Fruit fly (Drosophila melanogaster) whole organism, embryonic: ENCODE data around the gene Usp16-45.

ENCODE experiments used
- CG11093 ChIP-seq: fragments of 200-800 bp; sonication (Bioruptor generic); IDR thresholded peaks from 3 replicates; pipeline ENCODE4 v1.3.6; 2022; ENCODE audit warnings: missing biosample characterization, missing genetic modification characterization
- CG11504 ChIP-seq: fragments of 200-800 bp; sonication (Bioruptor generic); optimal IDR thresholded peaks from 3 replicates; lab custom pipeline; 2019; ENCODE audit warnings: missing biosample characterization, mild to moderate bottlenecking, missing genetic modification characterization, moderate library complexity
- CG12744 ChIP-seq: fragments of 200-800 bp; sonication (Bioruptor generic); optimal IDR thresholded peaks from 2 replicates; lab custom pipeline; 2016; ENCODE audit warnings: missing biosample characterization, missing genetic modification characterization
- CG12769 ChIP-seq: fragments of 200-800 bp; sonication (Bioruptor generic); optimal IDR thresholded peaks from 2 replicates; lab custom pipeline; 2019; ENCODE audit warnings: missing biosample characterization, mild to moderate bottlenecking, missing genetic modification characterization, moderate library complexity
- CG15479 ChIP-seq: fragments of 200-800 bp; sonication (Bioruptor generic); optimal IDR thresholded peaks from 3 replicates; lab custom pipeline; 2019; ENCODE audit warnings: missing biosample characterization, mild to moderate bottlenecking, missing genetic modification characterization, moderate library complexity
- CG16815 ChIP-seq: fragments of 200-800 bp; sonication (Bioruptor generic); optimal IDR thresholded peaks from 3 replicates; lab custom pipeline; 2017; ENCODE audit warnings: missing biosample characterization, mild to moderate bottlenecking, missing genetic modification characterization
- CG18764 ChIP-seq: fragments of 200-800 bp; sonication (Bioruptor generic); optimal IDR thresholded peaks from 3 replicates; lab custom pipeline; 2016; ENCODE audit warnings: missing biosample characterization, missing genetic modification characterization
- CG3065 ChIP-seq: fragments of 200-800 bp; sonication (Bioruptor generic); optimal IDR thresholded peaks from 2 replicates; lab custom pipeline; 2016; ENCODE audit warnings: missing biosample characterization, missing genetic modification characterization
- CG31365 ChIP-seq: fragments of 200-800 bp; sonication (Bioruptor generic); optimal IDR thresholded peaks from 2 replicates; lab custom pipeline; 2018; ENCODE audit warnings: missing biosample characterization, mild to moderate bottlenecking, missing genetic modification characterization
- CG3163 ChIP-seq: fragments of 200-800 bp; sonication (Bioruptor generic); optimal IDR thresholded peaks from 3 replicates; lab custom pipeline; 2016; ENCODE audit warnings: missing biosample characterization, missing genetic modification characterization
- CG34376 ChIP-seq: fragments of 200-800 bp; sonication (Bioruptor generic); optimal IDR thresholded peaks from 2 replicates; lab custom pipeline; 2018; ENCODE audit warnings: missing biosample characterization, mild to moderate bottlenecking, missing genetic modification characterization
- CG3726 ChIP-seq: fragments of 200-800 bp; sonication (Bioruptor generic); IDR thresholded peaks from 3 replicates; pipeline ENCODE4, ENCODE4 v1.3.6; 2022; ENCODE audit warnings: missing biosample characterization, missing genetic modification characterization
- CG4424 ChIP-seq: fragments of 200-800 bp; sonication (Bioruptor generic); optimal IDR thresholded peaks from 3 replicates; lab custom pipeline; 2016; ENCODE audit warnings: missing biosample characterization, missing genetic modification characterization
- CG5245 ChIP-seq: fragments of 200-800 bp; sonication (Bioruptor generic); optimal IDR thresholded peaks from 3 replicates; lab custom pipeline; 2016; ENCODE audit warnings: missing biosample characterization, missing genetic modification characterization
- CG6765 ChIP-seq: fragments of 200-800 bp; sonication (Bioruptor generic); optimal IDR thresholded peaks from 3 replicates; lab custom pipeline; 2017; ENCODE audit warnings: missing biosample characterization, mild to moderate bottlenecking, missing genetic modification characterization
- CG7928 ChIP-seq: fragments of 200-800 bp; sonication (Bioruptor generic); optimal IDR thresholded peaks from 2 replicates; lab custom pipeline; 2017; ENCODE audit warnings: missing biosample characterization, mild to moderate bottlenecking, missing genetic modification characterization
- CG8924 ChIP-seq: fragments of 200-800 bp; optimal IDR thresholded peaks from 3 replicates; lab custom pipeline; 2019; ENCODE audit warnings: missing biosample characterization, mild to moderate bottlenecking, missing genetic modification characterization, moderate library complexity
- CkIIα-i1 ChIP-seq: fragments of 200-800 bp; sonication (Bioruptor generic); IDR thresholded peaks from 2 replicates; pipeline ENCODE4 v1.3.6; 2022; ENCODE audit warnings: missing biosample characterization, missing genetic modification characterization
- D19A ChIP-seq: fragments of 200-800 bp; optimal IDR thresholded peaks from 3 replicates; lab custom pipeline; 2019; ENCODE audit warnings: missing biosample characterization, mild to moderate bottlenecking, missing genetic modification characterization, moderate library complexity
- Doc3 ChIP-seq: fragments of 200-800 bp; sonication (Bioruptor generic); IDR thresholded peaks from 3 replicates; pipeline ENCODE4 v1.3.6; 2022; ENCODE audit warnings: missing biosample characterization, missing genetic modification characterization; ENCODE audit not compliant: partially characterized antibody
- Gug ChIP-seq: fragments of 200-800 bp; sonication (Bioruptor generic); IDR thresholded peaks from 4 replicates; pipeline ENCODE4 v1.3.6; 2022; ENCODE audit warnings: missing biosample characterization, missing genetic modification characterization
- HHEX ChIP-seq: fragments of 200-800 bp; sonication (Bioruptor generic); optimal IDR thresholded peaks from 3 replicates; lab custom pipeline; 2017; ENCODE audit warnings: missing biosample characterization, mild to moderate bottlenecking, missing genetic modification characterization, missing genetic modification reagents
- HLH4C ChIP-seq: fragments of 200-800 bp; sonication (Bioruptor generic); IDR thresholded peaks from 3 replicates; pipeline ENCODE4 v1.3.6; 2022; ENCODE audit warnings: missing biosample characterization, missing genetic modification characterization; ENCODE audit not compliant: partially characterized antibody
- Hey ChIP-seq: fragments of 200-800 bp; sonication (Bioruptor generic); optimal IDR thresholded peaks from 3 replicates; lab custom pipeline; 2018; ENCODE audit warnings: missing biosample characterization, mild to moderate bottlenecking, missing genetic modification characterization
- Jarid2 ChIP-seq: fragments of 200-800 bp; sonication (Bioruptor generic); optimal IDR thresholded peaks from 3 replicates; lab custom pipeline; 2017; ENCODE audit warnings: mild to moderate bottlenecking, missing biosample characterization, missing genetic modification reagents, missing genetic modification characterization
- Oli ChIP-seq: fragments of 200-800 bp; sonication (Bioruptor generic); optimal IDR thresholded peaks from 2 replicates; lab custom pipeline; 2018; ENCODE audit warnings: missing biosample characterization, mild to moderate bottlenecking, missing genetic modification characterization, moderate library complexity
- Opbp ChIP-seq: fragments of 200-800 bp; sonication (Bioruptor generic); IDR thresholded peaks from 3 replicates; pipeline ENCODE4 v1.3.6; 2022; ENCODE audit warnings: missing biosample characterization, missing genetic modification characterization; ENCODE audit not compliant: partially characterized antibody
- Side ChIP-seq: fragments of 200-800 bp; sonication (Bioruptor generic); optimal IDR thresholded peaks from 2 replicates; lab custom pipeline; 2016; ENCODE audit warnings: missing biosample characterization, missing genetic modification characterization
- ap ChIP-seq: fragments of 200-800 bp; sonication (Bioruptor generic); IDR thresholded peaks from 2 replicates; pipeline ENCODE4 v1.3.6; 2022; ENCODE audit warnings: missing biosample characterization, missing genetic modification characterization
- ato ChIP-seq: fragments of 200-800 bp; sonication (Bioruptor generic); IDR thresholded peaks from 2 replicates; pipeline ENCODE4 v1.3.6; 2022; ENCODE audit warnings: missing biosample characterization, missing genetic modification characterization; ENCODE audit not compliant: partially characterized antibody
- cg ChIP-seq: fragments of 200-800 bp; sonication (Bioruptor generic); optimal IDR thresholded peaks from 3 replicates; lab custom pipeline; 2019; ENCODE audit warnings: missing biosample characterization, mild to moderate bottlenecking, missing genetic modification characterization, moderate library complexity
- chn ChIP-seq: fragments of 200-800 bp; sonication (Bioruptor generic); optimal IDR thresholded peaks from 2 replicates; lab custom pipeline; 2016; ENCODE audit warnings: missing biosample characterization, missing genetic modification characterization
- ci ChIP-seq: fragments of 200-800 bp; sonication (Bioruptor generic); IDR thresholded peaks from 3 replicates; pipeline ENCODE4 v1.3.6; 2022; ENCODE audit warnings: missing biosample characterization, missing genetic modification characterization
- crc ChIP-seq: fragments of 200-800 bp; sonication (Bioruptor generic); optimal IDR thresholded peaks from 2 replicates; lab custom pipeline; 2016; ENCODE audit warnings: missing biosample characterization, missing genetic modification characterization
- dmrt99B ChIP-seq: fragments of 200-800 bp; sonication (Bioruptor generic); optimal IDR thresholded peaks from 2 replicates; lab custom pipeline; 2018; ENCODE audit warnings: missing biosample characterization, mild to moderate bottlenecking, missing genetic modification characterization, moderate library complexity
- exex ChIP-seq: fragments of 200-800 bp; sonication (Bioruptor generic); optimal IDR thresholded peaks from 4 replicates; lab custom pipeline; 2018; ENCODE audit warnings: missing biosample characterization, mild to moderate bottlenecking, missing genetic modification characterization, moderate library complexity
- gce ChIP-seq: fragments of 200-800 bp; sonication (Bioruptor generic); IDR thresholded peaks from 3 replicates; pipeline ENCODE4 v1.3.6; 2022; ENCODE audit warnings: missing biosample characterization, missing genetic modification characterization
- gro ChIP-seq: fragments of 200-800 bp; sonication (Bioruptor generic); optimal IDR thresholded peaks from 2 replicates; lab custom pipeline; 2016; ENCODE audit warnings: missing biosample characterization, missing genetic modification characterization
- jumu ChIP-seq: fragments of 200-800 bp; sonication (Bioruptor generic); optimal IDR thresholded peaks from 3 replicates; lab custom pipeline; 2016; ENCODE audit warnings: missing biosample characterization, missing genetic modification characterization
- mld ChIP-seq: fragments of 200-800 bp; sonication (Bioruptor generic); IDR thresholded peaks from 3 replicates; pipeline ENCODE4 v1.3.6; 2022; ENCODE audit warnings: missing biosample characterization, missing genetic modification characterization; ENCODE audit not compliant: partially characterized antibody
- nom ChIP-seq: fragments of 200-800 bp; sonication (Bioruptor generic); optimal IDR thresholded peaks from 2 replicates; lab custom pipeline; 2017; ENCODE audit warnings: missing biosample characterization, missing genetic modification characterization, mild to moderate bottlenecking, moderate library complexity, missing genetic modification reagents
- p53 ChIP-seq: fragments of 200-800 bp; sonication (Bioruptor generic); optimal IDR thresholded peaks from 2 replicates; lab custom pipeline; 2016; ENCODE audit warnings: missing biosample characterization, missing genetic modification characterization
- row ChIP-seq: fragments of 200-800 bp; sonication (Bioruptor generic); IDR thresholded peaks from 3 replicates; pipeline ENCODE4 v1.3.6; 2022; ENCODE audit warnings: missing biosample characterization, missing genetic modification characterization
- sc ChIP-seq, 3 experiments: fragments of >200 bp in 2 of 3; fragments of 200-800 bp in 1 of 3; sonication (Bioruptor generic) in 1 of 3; optimal IDR thresholded peaks; 2 replicates in 2 of 3; 3 replicates in 1 of 3; lab custom pipeline; 2017; ENCODE audit warnings: mild to moderate bottlenecking in 1 of 3, missing biosample characterization in 1 of 3, missing genetic modification characterization in 1 of 3, missing genetic modification reagents in 1 of 3
- trem ChIP-seq: fragments of 200-800 bp; optimal IDR thresholded peaks from 3 replicates; lab custom pipeline; 2019; ENCODE audit warnings: missing biosample characterization, mild to moderate bottlenecking, missing genetic modification characterization, moderate library complexity
- unpg ChIP-seq: fragments of 200-800 bp; sonication (Bioruptor generic); optimal IDR thresholded peaks from 3 replicates; lab custom pipeline; 2018; ENCODE audit warnings: missing biosample characterization, mild to moderate bottlenecking, missing genetic modification characterization, moderate library complexity

The Usp16-45 gene

DNA sequence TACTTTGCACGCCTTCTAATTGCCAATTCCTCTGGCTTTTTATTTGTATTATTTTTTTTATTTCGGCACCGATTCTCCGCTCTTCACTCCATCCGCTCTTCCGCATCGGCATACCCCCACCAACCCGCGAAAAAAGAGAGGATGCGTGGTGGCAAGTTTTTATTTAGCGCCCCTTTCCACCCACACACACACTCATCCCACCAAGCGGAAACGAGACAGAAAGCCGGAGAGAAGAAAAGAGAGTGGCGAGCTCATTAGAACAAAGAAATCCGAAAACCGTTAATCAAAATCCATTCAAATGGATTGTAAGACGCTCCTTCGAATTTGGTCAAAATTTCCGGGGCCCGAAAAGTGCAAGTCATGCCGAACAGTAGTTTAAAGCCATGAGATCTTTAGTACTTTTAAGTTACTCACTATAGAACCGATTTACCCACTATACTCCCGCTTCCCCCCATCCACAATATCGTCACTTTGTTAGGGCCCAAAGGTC is 2.7 kb upstream of the Usp16-45 start (continued):
- no peak for TF ChIP-seq ato (GFP tag; lab: Robert Waterston, UW)
- TF ChIP-seq gce (GFP tag; lab: Robert Waterston, UW): no peak
- TF ChIP-seq gro (GFP tag; lab: Kevin White, UChicago): no peak
- no peak for TF ChIP-seq HLH4C (GFP tag; lab: Robert Waterston, UW)
- TF ChIP-seq CG4424 (GFP tag; lab: Kevin White, UChicago): no peak
- TF ChIP-seq row (GFP tag; lab: Robert Waterston, UW): no peak
- TF ChIP-seq mld (GFP tag; lab: Robert Waterston, UW): 0 out of 3 replicates have a peak, but pooled peaks have one; percentile 39
- TF ChIP-seq HHEX: no peak
- TF ChIP-seq CG16815: no peak
- peak; percentile 73 for TF ChIP-seq CG3163 (GFP tag; lab: Kevin White, UChicago)
- TF ChIP-seq CG15479 (GFP tag; lab: Kevin White, UChicago): no peak
- no peak for TF ChIP-seq CG12769 (tag; lab: Kevin White, UChicago)
- TF ChIP-seq nom (GFP tag; lab: Kevin White, UChicago): peak; percentile 28
- TF ChIP-seq dmrt99B (tag; lab: Kevin White, UChicago): no peak

DNA sequence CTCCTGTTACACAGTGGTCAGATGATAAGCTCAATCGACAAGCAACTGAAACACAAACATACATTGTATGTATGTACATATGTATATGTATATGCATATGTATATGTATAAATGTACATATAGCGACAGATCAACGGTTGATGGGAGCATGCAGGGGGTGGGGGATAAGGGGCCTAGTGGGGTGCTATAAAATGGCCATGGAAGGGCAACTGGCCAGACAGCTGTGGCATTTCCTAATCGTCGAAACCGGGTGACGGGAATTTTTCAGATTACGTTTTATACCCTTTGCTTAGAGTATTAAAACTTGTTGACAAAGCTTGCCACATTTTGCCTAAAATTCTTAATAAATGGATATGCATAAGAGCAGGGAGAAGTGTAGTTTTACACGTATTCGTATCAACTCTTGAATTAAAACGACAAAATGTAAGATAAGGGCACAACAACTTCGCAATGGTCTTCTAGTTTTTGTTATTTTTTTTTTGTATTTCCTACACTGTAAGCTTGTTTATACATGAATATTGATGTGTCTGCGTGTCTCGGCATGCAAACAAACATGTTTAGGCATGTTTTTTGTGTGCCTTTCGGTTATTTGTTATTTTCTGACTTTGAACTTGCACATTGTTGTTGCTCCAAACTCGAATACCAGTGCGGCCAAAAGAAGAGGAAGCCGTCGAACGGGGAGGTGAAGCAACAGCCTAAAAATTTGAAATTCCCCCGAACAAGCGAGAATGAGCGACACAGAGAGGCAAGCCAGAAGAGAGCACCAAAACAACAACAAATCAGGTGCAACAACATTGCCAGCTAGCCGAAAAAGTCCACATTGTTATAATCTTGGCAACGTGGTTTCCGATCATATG is 2.1 kb upstream of the Usp16-45 start:
- TF ChIP-seq ci (GFP tag; lab: Robert Waterston, UW) (peak; percentile 86), CG3065 (no peak), CG31365 (tag; lab: Kevin White, UChicago) (no peak), CG34376 (GFP tag; lab: Kevin White, UChicago) (peak; percentile 40), Side (GFP tag; lab: Kevin White, UChicago) (peak; percentile 23), Jarid2 (GFP tag; lab: Kevin White, UChicago) (peak; percentile 49), CG5245 (GFP tag; lab: Kevin White, UChicago) (peak; percentile 50), Gug (GFP tag; lab: Robert Waterston, UW) (peak; percentile 66; the same call in 2 of the 4 replicates), ap (GFP tag; lab: Robert Waterston, UW) (peak; percentile 70), CG12744 (GFP tag; lab: Kevin White, UChicago) (peak; percentile 40), unpg (GFP tag; lab: Kevin White, UChicago) (peak; percentile 80), Opbp (GFP tag; lab: Robert Waterston, UW) (no peak), jumu (peak; percentile 78), p53 (GFP tag; lab: Kevin White, UChicago) (peak; percentile 97), CG6765 (GFP tag; lab: Kevin White, UChicago) (peak; percentile 72), Oli (peak; percentile 82), CG3726 (GFP tag; lab: Robert Waterston, UW) (peak; percentile 72; the same call in 2 of the 3 replicates), CG7928 (GFP tag; lab: Kevin White, UChicago) (peak; percentile 28), chn (GFP tag; lab: Kevin White, UChicago) (peak; percentile 62), cg (GFP tag; lab: Kevin White, UChicago) (peak; percentile 54), CG11093 (GFP tag; lab: Robert Waterston, UW) (peak; percentile 66; the same call in 2 of the 3 replicates), Doc3 (GFP tag; lab: Robert Waterston, UW) (no peak), CkIIα-i1 (GFP tag; lab: Robert Waterston, UW) (0 out of 2 replicates have a peak, but pooled peaks have one; percentile 16), trem (tag; lab: Kevin White, UChicago) (no peak), crc (GFP tag; lab: Kevin White, UChicago) (peak; percentile 71), D19A (tag; lab: Kevin White, UChicago) (peak; percentile 89), CG11504 (tag; lab: Kevin White, UChicago) (peak; percentile 87), sc (optimal IDR thresholded peaks at IDR 0.05; lab: Kevin White, UChicago) (no peak), sc (GFP tag; optimal IDR thresholded peaks at IDR 0.05; lab: Kevin White, UChicago) (no peak), CG8924 (peak; percentile 49), CG18764 (GFP tag; lab: Kevin White, UChicago) (peak; percentile 39), Hey (tag; lab: Kevin White, UChicago) (peak; percentile 3), exex (peak; percentile 57)
